Worm (Caenorhabditis elegans) whole organism, early embryonic: ENCODE results near the gene srx-12.
A peak's percentile ranks its signal among the peaks of the same experiment; 100 is the strongest.
"Not testable (repeated sequence)": the region's sequence is repeated elsewhere in the genome, so short reads cannot be mapped to it uniquely, and the experiment has no call there.

Source experiments
- B0310.2 ChIP-seq: sonication (generic microtip); optimal IDR thresholded peaks from 2 replicates; lab custom pipeline; 2016; ENCODE audit warnings: mild to moderate bottlenecking, missing genetic modification characterization, missing compliant biosample characterization
- F13C5.2 ChIP-seq: sonication (generic microtip); optimal IDR thresholded peaks from 2 replicates; lab custom pipeline; 2017; ENCODE audit warnings: mild to moderate bottlenecking, missing genetic modification characterization, inconsistent platforms, missing compliant biosample characterization
- aly-1 ChIP-seq: sonication (generic microtip); optimal IDR thresholded peaks from 2 replicates; lab custom pipeline; 2016; ENCODE audit warnings: missing genetic modification characterization, missing compliant biosample characterization
- ama-1 ChIP-seq: fragments of 150-350 bp; optimal IDR thresholded peaks from 2 replicates; lab custom pipeline; 2014
- ceh-13 ChIP-seq: fragments of 200-800 bp; sonication (Bioruptor generic); optimal IDR thresholded peaks from 2 replicates; lab custom pipeline; 2018; ENCODE audit warnings: mild to moderate bottlenecking, missing genetic modification characterization, missing compliant biosample characterization
- ceh-36 ChIP-seq: sonication (generic microtip); optimal IDR thresholded peaks from 2 replicates; lab custom pipeline; 2016; ENCODE audit warnings: missing genetic modification characterization, inconsistent platforms, missing compliant biosample characterization
- ets-7 ChIP-seq: sonication (generic microtip); optimal IDR thresholded peaks from 2 replicates; lab custom pipeline; 2016; ENCODE audit warnings: missing genotype, missing genetic modification characterization, missing compliant biosample characterization
- flt-1 ChIP-seq: fragments of 200-800 bp; sonication (Bioruptor generic); IDR thresholded peaks from 2 replicates; pipeline ENCODE4 v1.3.6; 2022; ENCODE audit warnings: missing genetic modification characterization, missing compliant biosample characterization
- hmbx-1 ChIP-seq: sonication (generic microtip); optimal IDR thresholded peaks from 2 replicates; lab custom pipeline; 2016; ENCODE audit warnings: mild to moderate bottlenecking, missing genetic modification characterization, missing compliant biosample characterization
- hmg-4 ChIP-seq: fragments of 200-800 bp; sonication (Bioruptor generic); optimal IDR thresholded peaks from 2 replicates; lab custom pipeline; 2018; ENCODE audit warnings: mild to moderate bottlenecking, missing genetic modification characterization, missing compliant biosample characterization
- hnd-1 ChIP-seq: sonication (generic microtip); optimal IDR thresholded peaks from 2 replicates; lab custom pipeline; 2016; ENCODE audit warnings: missing genetic modification characterization, missing compliant biosample characterization
- pes-1 ChIP-seq: fragments of 200-800 bp; sonication (Bioruptor generic); IDR thresholded peaks from 2 replicates; pipeline ENCODE4 v1.3.6; 2022; ENCODE audit warnings: missing genetic modification reagents, missing genetic modification characterization, missing compliant biosample characterization
- scrt-1 ChIP-seq: fragments of 200-800 bp; sonication (Bioruptor generic); IDR thresholded peaks from 2 replicates; pipeline ENCODE4 v1.3.6; 2022; ENCODE audit warnings: missing genetic modification characterization, missing compliant biosample characterization
- sea-1 ChIP-seq: fragments of 200-800 bp; sonication (Bioruptor generic); conservative IDR thresholded peaks from 2 replicates; pipeline ENCODE4 v1.3.6; 2022; ENCODE audit warnings: missing genetic modification characterization, missing compliant biosample characterization
- tbx-11 ChIP-seq: fragments of 200-800 bp; sonication (Bioruptor generic); IDR thresholded peaks from 2 replicates; pipeline ENCODE4 v1.3.6; 2022; ENCODE audit warnings: missing genetic modification characterization, missing compliant biosample characterization
- tbx-37 ChIP-seq: fragments of 200-800 bp; sonication (Bioruptor generic); conservative IDR thresholded peaks from 2 replicates; pipeline ENCODE4 v1.3.6; 2022; ENCODE audit warnings: missing genetic modification reagents, missing genetic modification characterization, missing compliant biosample characterization
- tra-4 ChIP-seq: sonication (generic microtip); optimal IDR thresholded peaks from 2 replicates; lab custom pipeline; 2017; ENCODE audit warnings: missing genetic modification characterization, missing compliant biosample characterization

Gene srx-12

DNA sequence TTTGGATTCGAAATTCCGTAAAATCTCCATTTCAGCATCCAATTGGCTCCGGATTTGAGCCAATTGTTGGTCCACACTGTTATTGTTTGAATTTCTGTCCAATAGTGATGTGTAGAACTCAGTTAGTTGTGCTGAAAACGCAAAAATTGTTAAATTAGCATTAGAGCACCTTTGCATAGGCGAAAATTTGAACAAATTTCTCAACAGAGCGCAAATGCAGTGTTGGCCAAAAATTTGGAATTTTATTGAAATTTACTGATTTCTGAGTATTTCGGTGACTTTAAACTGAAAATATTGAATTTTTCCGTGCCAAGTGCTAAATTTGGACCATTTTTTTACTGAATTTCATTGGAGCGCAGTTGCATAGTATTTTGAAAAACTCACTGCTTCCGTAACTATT lies 5.2 kb upstream of the srx-12 start:
- no peak for TF ChIP-seq hmbx-1 (tag; lab: Kevin White, UChicago)
- TF ChIP-seq B0310.2 (tag; lab: Kevin White, UChicago) = no peak
- TF ChIP-seq tra-4 = no peak
- no peak for TF ChIP-seq ceh-36 (tag; lab: Kevin White, UChicago)
- TF ChIP-seq pes-1 (GFP tag; lab: Robert Waterston, UW) = no peak

DNA sequence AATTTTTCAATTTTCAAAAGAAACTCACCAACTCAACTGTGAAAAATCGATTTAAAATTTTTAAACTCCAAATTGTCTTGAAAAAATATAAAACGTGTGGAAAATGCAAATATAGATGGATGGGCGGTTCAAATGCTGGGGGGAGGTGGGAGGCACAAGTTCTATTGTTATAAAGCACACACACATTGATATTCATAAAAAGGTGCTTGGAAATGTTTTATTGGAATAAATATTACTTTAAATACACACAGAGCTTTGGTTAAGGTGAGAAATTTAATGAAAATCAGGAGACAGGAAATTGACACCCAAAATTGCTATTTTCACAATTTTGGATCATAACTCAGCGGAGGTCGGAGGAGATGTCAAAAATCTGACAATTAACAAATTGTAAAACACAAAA lies 1.5 kb upstream of the srx-12 start, which contains the start of gene Y55F3AM.11:
Y55F3AM.11 (minus strand) TSS at position 101 of the 400 bp plus-strand sequence.
- no peak for TF ChIP-seq hnd-1 (tag; lab: Kevin White, UChicago)
- TF ChIP-seq F13C5.2 = no peak
- no peak for TF ChIP-seq ama-1 (lab: Kevin White, UChicago)
- TF ChIP-seq tra-4 = no peak
- no peak for TF ChIP-seq aly-1
- no peak for TF ChIP-seq B0310.2 (tag; lab: Kevin White, UChicago)
- no peak for TF ChIP-seq tbx-37 (GFP tag; lab: Robert Waterston, UW)
- TF ChIP-seq ceh-36 (tag; lab: Kevin White, UChicago) = no peak
- no peak for TF ChIP-seq hmg-4
- TF ChIP-seq ets-7 = no peak
- TF ChIP-seq pes-1 (GFP tag; lab: Robert Waterston, UW) = no peak

DNA sequence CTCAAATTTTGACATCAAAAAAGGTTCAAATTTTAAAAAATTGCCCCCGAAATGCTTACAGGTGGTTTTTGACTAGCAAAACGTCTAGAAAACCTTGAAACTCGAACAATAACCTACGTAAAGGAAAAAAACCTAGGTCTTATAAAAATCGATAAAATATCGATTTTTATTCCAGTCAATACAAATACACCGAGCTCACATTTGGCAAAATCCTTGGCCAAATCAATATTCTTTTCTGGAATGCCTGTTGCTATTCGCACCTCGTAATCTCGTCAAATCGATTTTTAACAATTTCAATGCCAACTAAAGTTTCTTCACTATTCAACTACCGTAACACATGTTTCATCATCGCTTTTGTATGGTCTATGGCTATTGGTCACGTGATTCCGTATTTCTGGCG lies 1.2 kb downstream of the srx-12 start:
- TF ChIP-seq hmg-4 (no peak), ama-1 (lab: Kevin White, UChicago) (no peak), pes-1 (GFP tag; lab: Robert Waterston, UW) (no peak), hnd-1 (tag; lab: Kevin White, UChicago) (no peak), sea-1 (GFP tag; lab: Robert Waterston, UW) (no peak), hmbx-1 (tag; lab: Kevin White, UChicago) (no peak)

- TF ChIP-seq tra-4; hmbx-1 (tag; lab: Kevin White, UChicago); B0310.2 (tag; lab: Kevin White, UChicago): not testable (repeated sequence)
Observed at ce11 chrIV:1051636-1052133, 5.9 kb downstream of the srx-12 start, which contains the start of gene Y55F3AM.21. Gene Y55F3AM.21, minus strand, starts transcription at chrIV:1051686.

DNA sequence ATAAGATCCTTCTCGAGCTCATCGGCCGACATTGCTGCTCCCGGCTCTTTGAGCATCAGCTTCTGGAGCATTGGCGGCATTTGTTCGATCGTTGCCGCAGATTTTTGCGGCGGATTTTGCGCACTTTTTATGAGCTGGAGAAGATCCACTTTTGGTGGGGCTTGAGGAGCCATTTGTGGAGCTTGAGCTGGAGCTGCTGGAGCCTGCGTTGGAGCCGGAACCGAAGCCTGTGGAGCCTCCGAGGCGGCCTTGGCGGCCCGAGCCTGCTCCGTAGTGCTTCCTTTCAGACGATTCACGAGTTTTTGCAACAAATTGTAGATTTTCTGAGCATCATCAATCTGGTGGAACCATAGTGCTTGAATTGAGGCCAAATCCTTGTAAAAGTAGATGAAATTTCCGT lies 8.2 kb downstream of the srx-12 start:
- TF ChIP-seq ama-1 (lab: Kevin White, UChicago) = no peak
- TF ChIP-seq flt-1 (GFP tag; lab: Robert Waterston, UW) = no peak
- no peak for TF ChIP-seq tbx-37 (GFP tag; lab: Robert Waterston, UW)
- TF ChIP-seq ets-7 = no peak
- no peak for TF ChIP-seq sea-1 (GFP tag; lab: Robert Waterston, UW)
- TF ChIP-seq ceh-36 (tag; lab: Kevin White, UChicago) = no peak
- no peak for TF ChIP-seq tbx-11
- no peak for TF ChIP-seq tra-4
- no peak for TF ChIP-seq aly-1
- TF ChIP-seq F13C5.2 = no peak

DNA sequence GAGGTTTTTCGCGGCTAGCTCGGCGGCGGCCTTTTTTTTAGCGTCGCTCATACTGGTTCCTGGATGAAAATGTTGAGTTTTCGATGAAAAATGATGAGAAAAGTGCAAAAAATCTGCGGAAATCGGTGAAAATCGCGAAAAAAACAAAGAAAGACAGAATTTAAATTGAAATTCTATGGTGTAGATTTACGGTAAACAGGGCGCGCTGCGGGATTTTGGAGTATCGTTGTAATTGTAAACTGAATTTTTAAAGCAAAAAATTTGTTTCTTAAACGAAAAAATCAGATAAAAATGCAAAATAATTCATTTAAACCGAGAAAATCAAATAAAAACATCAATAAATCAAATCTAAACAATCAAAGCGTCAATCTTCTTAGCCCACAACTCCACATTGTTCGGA lies 9.0 kb downstream of the srx-12 start, which contains the start of gene dcap-1:
dcap-1 (minus strand) TSS at position 59 of the 400 bp plus-strand sequence.
- TF ChIP-seq ceh-36 (tag; lab: Kevin White, UChicago) (no peak), hmg-4 (no peak), tra-4 (peak; percentile 40)

DNA sequence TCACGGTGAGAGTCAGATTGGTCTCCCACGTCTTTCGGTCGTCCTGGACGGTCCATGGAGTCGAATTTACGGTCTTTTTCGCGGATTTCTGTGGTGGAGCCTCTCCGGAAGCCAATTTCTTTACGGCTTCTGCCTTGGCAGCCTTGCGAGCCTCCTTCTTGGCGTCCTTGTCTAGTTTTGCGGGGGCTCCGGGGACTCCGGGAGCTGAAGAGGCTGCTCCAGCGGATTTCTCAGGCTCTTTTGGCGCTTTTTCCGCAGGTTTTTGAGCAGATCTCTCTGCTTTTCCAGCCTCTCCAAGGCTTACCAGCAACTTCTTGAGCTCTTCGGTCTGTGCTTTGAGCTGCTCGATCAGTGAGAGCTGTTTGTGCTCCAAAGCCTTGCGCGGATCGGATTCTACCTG lies 10.0 kb downstream of the srx-12 start:
- no peak for TF ChIP-seq ceh-13 (GFP tag; lab: Kevin White, UChicago)
- TF ChIP-seq F13C5.2 = no peak
- no peak for TF ChIP-seq tbx-11
- no peak for TF ChIP-seq flt-1 (GFP tag; lab: Robert Waterston, UW)
- no peak for TF ChIP-seq ets-7
- TF ChIP-seq pes-1 (GFP tag; lab: Robert Waterston, UW) = no peak
- no peak for TF ChIP-seq hmbx-1 (tag; lab: Kevin White, UChicago)
- TF ChIP-seq ceh-36 (tag; lab: Kevin White, UChicago) = no peak
- TF ChIP-seq B0310.2 (tag; lab: Kevin White, UChicago) = no peak
- no peak for TF ChIP-seq scrt-1 (GFP tag; lab: Robert Waterston, UW)

ce11 chrIV:1056263-1056942 lies 10.6 kb downstream of the srx-12 start, which contains the start of the genes Y55F3AM.13 and mrps-25:
Gene Y55F3AM.13, minus strand, starts transcription at chrIV:1056313.
Gene mrps-25, plus strand, starts transcription at chrIV:1056892.
- no peak for TF ChIP-seq ets-7
- TF ChIP-seq F13C5.2 = no peak
- no peak for TF ChIP-seq pes-1 (GFP tag; lab: Robert Waterston, UW)
- no peak for TF ChIP-seq hnd-1 (tag; lab: Kevin White, UChicago)
- no peak for TF ChIP-seq hmbx-1 (tag; lab: Kevin White, UChicago)
- TF ChIP-seq scrt-1 (GFP tag; lab: Robert Waterston, UW) = no peak
- TF ChIP-seq flt-1 (GFP tag; lab: Robert Waterston, UW) = no peak
- TF ChIP-seq ceh-13 (GFP tag; lab: Kevin White, UChicago) = no peak
- TF ChIP-seq ceh-36 (tag; lab: Kevin White, UChicago) = no peak

DNA sequence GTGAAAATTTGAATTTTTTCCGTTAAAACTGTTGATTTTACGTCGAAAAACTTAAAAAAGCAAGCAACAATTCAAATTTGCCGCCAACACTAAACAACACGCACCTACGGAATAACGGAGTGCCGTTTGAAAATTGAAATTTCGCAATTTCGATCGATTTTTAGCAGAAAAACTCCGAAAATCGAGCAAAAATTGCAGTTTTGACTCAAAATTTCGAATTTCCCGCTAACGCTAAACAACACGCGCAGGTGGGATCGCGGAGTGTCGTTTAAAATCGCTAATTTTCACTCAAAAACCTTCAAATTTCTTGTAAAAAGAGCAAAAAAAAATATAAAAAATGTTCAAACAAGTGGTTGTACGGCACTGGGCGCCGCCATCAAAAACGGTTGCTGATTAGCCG lies 12.7 kb downstream of the srx-12 start:
- TF ChIP-seq scrt-1 (GFP tag; lab: Robert Waterston, UW) (no peak), B0310.2 (tag; lab: Kevin White, UChicago) (no peak), aly-1 (no peak), ceh-36 (tag; lab: Kevin White, UChicago) (no peak), hmg-4 (no peak), tbx-37 (GFP tag; lab: Robert Waterston, UW) (no peak), ceh-13 (GFP tag; lab: Kevin White, UChicago) (no peak), sea-1 (GFP tag; lab: Robert Waterston, UW) (no peak), hmbx-1 (tag; lab: Kevin White, UChicago) (no peak), tbx-11 (no peak), ama-1 (lab: Kevin White, UChicago) (no peak), tra-4 (no peak), flt-1 (GFP tag; lab: Robert Waterston, UW) (no peak), ets-7 (no peak), pes-1 (GFP tag; lab: Robert Waterston, UW) (no peak)
